Worm (Caenorhabditis elegans): ENCODE results near the gene cdc-42.

The cdc-42 gene

DNA sequence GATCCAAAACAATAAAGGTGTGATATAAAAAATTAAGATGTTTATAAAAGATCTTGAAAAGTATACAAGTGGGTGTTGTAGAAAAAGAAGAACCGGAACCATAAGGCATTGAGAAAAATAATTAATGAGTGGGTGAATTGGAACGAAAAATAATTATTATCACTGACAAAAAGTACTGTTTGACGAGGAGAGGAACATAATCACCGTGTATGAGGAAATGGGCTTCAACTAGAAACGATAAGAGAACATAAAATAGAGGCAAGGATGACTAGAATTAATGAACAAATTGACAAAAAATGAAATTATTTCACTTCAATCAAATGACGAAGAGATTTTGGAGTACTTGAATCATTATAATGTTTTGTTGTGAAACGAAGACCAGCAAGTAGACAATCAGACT is 2.0 kb downstream of the cdc-42 start:
- TF ChIP-seq daf-19 (GFP tag; conservative IDR thresholded peaks at IDR 0.05) (no peak), nhr-25 (tag; optimal IDR thresholded peaks at IDR 0.05; ENCODE audit: borderline replicate concordance, insufficient read depth) (no peak), aha-1 (tag) (peak; percentile 63), ztf-11 (tag; optimal IDR thresholded peaks at IDR 0.05) (no peak), lsy-2 (tag; optimal IDR thresholded peaks at IDR 0.05) (peak; percentile 4 to 23), lin-1 (GFP tag; IDR thresholded peaks at IDR 0.05) (no peak), snpc-4 (tag; optimal IDR thresholded peaks at IDR 0.05) (no peak), arid-1 (GFP tag; conservative IDR thresholded peaks at IDR 0.05) (no peak), jun-1 (tag; optimal IDR thresholded peaks at IDR 0.05) (no peak), daf-16 (GFP tag; optimal IDR thresholded peaks at IDR 0.05) (no peak), daf-16 (tag; optimal IDR thresholded peaks at IDR 0.05) (peak; percentile 18), dmd-6 (GFP tag; IDR thresholded peaks at IDR 0.05) (0 out of 2 replicates have a peak, but pooled peaks have one; percentile 19), ZK337.2 (GFP tag; IDR thresholded peaks at IDR 0.05) (no peak), mdl-1 (tag; optimal IDR thresholded peaks at IDR 0.05) (no peak), pqm-1 (tag; optimal IDR thresholded peaks at IDR 0.05) (peak; percentile 92), mep-1 (tag; optimal IDR thresholded peaks at IDR 0.05) (peak; percentile 11), nhr-28 (tag; optimal IDR thresholded peaks at IDR 0.05) (peak; percentile 72), F44E2.7 (GFP tag; IDR thresholded peaks at IDR 0.05) (no peak), duxl-1 (tag; optimal IDR thresholded peaks at IDR 0.05; ENCODE audit: poor library complexity) (no peak)

- TF ChIP-seq mes-2 (tag; optimal IDR thresholded peaks at IDR 0.05; ENCODE audit: poor library complexity, severe bottlenecking): no peak
Measured at ce11 chrII:7620413-7620812, 4.2 kb downstream of the cdc-42 start, which contains the start of gene R07G3.8. R07G3.8 (minus strand) TSS chrII:7620513.

DNA sequence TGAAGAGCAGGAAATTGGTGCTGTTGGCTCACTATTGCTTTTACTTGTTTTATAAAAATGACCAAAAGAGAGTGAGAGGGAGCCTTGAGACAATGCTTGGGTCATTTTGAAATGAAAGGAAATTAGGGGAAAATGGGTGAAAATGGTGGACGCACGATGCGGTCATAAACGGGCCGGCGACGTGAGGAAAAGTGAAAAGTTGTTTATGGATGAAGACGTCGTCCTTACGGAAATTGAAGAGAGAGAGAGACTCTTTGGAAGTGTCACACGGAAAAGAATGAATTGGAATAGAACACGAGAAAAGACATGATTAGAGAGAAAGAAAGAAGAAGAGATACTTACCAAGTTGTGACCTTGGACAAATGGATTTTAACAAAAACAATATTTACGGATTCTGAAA is 5.3 kb downstream of the cdc-42 start:
- TF ChIP-seq fos-1 (tag; optimal IDR thresholded peaks at IDR 0.05) (no peak), ztf-7 (tag; optimal IDR thresholded peaks at IDR 0.05) (no peak), mdl-1 (tag; optimal IDR thresholded peaks at IDR 0.05) (peak in 1 of 2 experiments; percentile 19), aha-1 (tag) (peak; percentile 20), duxl-1 (tag; optimal IDR thresholded peaks at IDR 0.05; ENCODE audit: poor library complexity) (no peak), mes-2 (tag; optimal IDR thresholded peaks at IDR 0.05; ENCODE audit: poor library complexity, severe bottlenecking) (no peak), lir-3 (tag; optimal IDR thresholded peaks at IDR 0.05) (no peak), ces-1 (GFP tag; optimal IDR thresholded peaks at IDR 0.05) (no peak), Y48G9A.11 (GFP tag; IDR thresholded peaks at IDR 0.05) (no peak), unc-62 (GFP tag; optimal IDR thresholded peaks at IDR 0.05 in 1 of 2) (peak in 1 of 2 experiments; percentile 70), unc-62 (tag; optimal IDR thresholded peaks at IDR 0.05) (no peak), ceh-28 (tag; optimal IDR thresholded peaks at IDR 0.05) (no peak), dmd-6 (GFP tag; IDR thresholded peaks at IDR 0.05) (no peak), tra-1 (GFP tag; IDR thresholded peaks at IDR 0.05) (no peak), arid-1 (GFP tag; conservative IDR thresholded peaks at IDR 0.05) (no peak), hlh-30 (tag; optimal IDR thresholded peaks at IDR 0.05; ENCODE audit: insufficient read depth) (peak; percentile 57), nhr-77 (tag; optimal IDR thresholded peaks at IDR 0.05) (no peak), nhr-11 (tag; optimal IDR thresholded peaks at IDR 0.05) (no peak), F26F4.8 (GFP tag; conservative IDR thresholded peaks at IDR 0.05) (no peak), hmg-1.1 (GFP tag; IDR thresholded peaks at IDR 0.05) (no peak), ceh-44 (GFP tag; IDR thresholded peaks at IDR 0.05) (no peak), zfp-3 (GFP tag; conservative IDR thresholded peaks at IDR 0.05) (no peak)

DNA sequence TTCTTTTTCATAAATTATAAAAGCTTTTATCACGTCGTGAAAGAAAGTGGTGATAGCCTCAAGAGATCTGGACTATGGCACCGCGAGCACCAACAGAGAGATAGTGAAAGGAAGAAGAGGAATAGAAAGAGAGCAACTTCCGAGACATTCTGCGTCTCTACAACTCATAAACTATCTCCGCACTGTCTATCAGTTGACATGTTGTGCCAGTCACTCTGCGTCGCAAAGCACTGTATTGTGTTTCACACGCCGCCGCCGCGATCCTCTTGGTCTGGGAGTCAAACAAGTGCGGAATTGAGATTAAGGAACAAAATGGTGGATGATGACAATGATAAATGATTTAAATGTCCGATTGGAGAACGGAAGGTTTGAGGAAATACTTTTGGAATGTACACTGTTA is 7.2 kb downstream of the cdc-42 start:
- 0 out of 2 replicates have a peak, but pooled peaks have one; percentile 40 for TF ChIP-seq lin-1 (GFP tag; IDR thresholded peaks at IDR 0.05)
- peak; percentile 67 for TF ChIP-seq mxl-3 (GFP tag; optimal IDR thresholded peaks at IDR 0.05)
- TF ChIP-seq nhr-28 (tag; optimal IDR thresholded peaks at IDR 0.05): peak; percentile 33
- no peak for TF ChIP-seq unc-39 (tag; optimal IDR thresholded peaks at IDR 0.05)
- TF ChIP-seq aha-1 (tag): peak; percentile 77
- peak; percentile 25 for TF ChIP-seq nhr-48 (tag; optimal IDR thresholded peaks at IDR 0.05)
- TF ChIP-seq dve-1 (tag; optimal IDR thresholded peaks at IDR 0.05; ENCODE audit: insufficient read depth): peak; percentile 74
- peak in 1 of 2 experiments; percentile 96 for TF ChIP-seq unc-62 (GFP tag; optimal IDR thresholded peaks at IDR 0.05 in 1 of 2)
- TF ChIP-seq unc-62 (tag; optimal IDR thresholded peaks at IDR 0.05): no peak
- peak in 1 of 2 experiments; percentile 41 for TF ChIP-seq mdl-1 (tag; optimal IDR thresholded peaks at IDR 0.05)
- TF ChIP-seq hif-1 (tag; optimal IDR thresholded peaks at IDR 0.05): peak in 1 of 2 experiments; percentile 28
- TF ChIP-seq snpc-4 (tag; optimal IDR thresholded peaks at IDR 0.05): no peak
- TF ChIP-seq daf-12 (tag; optimal IDR thresholded peaks at IDR 0.05): no peak
- 0 out of 2 replicates have a peak, but pooled peaks have one; percentile 11 for TF ChIP-seq php-3 (GFP tag; IDR thresholded peaks at IDR 0.05)
- no peak for TF ChIP-seq nhr-25 (tag; optimal IDR thresholded peaks at IDR 0.05; ENCODE audit: borderline replicate concordance, insufficient read depth)
- TF ChIP-seq ceh-20 (GFP tag; IDR thresholded peaks at IDR 0.05): 0 out of 2 replicates have a peak, but pooled peaks have one; percentile 14
- TF ChIP-seq mes-2 (tag; optimal IDR thresholded peaks at IDR 0.05; ENCODE audit: poor library complexity, severe bottlenecking): peak; percentile 42
- TF ChIP-seq hlh-30 (tag; optimal IDR thresholded peaks at IDR 0.05; ENCODE audit: insufficient read depth): peak; percentile 51
- TF ChIP-seq F44E2.7 (GFP tag; IDR thresholded peaks at IDR 0.05): no peak

Measured in whole organism, L4 larva.